Fruit fly (Drosophila melanogaster) whole organism, pupa: ENCODE measurements around the gene Or7a.
A peak's percentile ranks its signal among the peaks of the same experiment; 100 is the strongest.

Experiments
- CG10348 ChIP-seq: fragments of 200-800 bp; sonication (Bioruptor generic); IDR thresholded peaks from 2 replicates; pipeline ENCODE4 v1.3.6; 2022; ENCODE audit warnings: missing biosample characterization, missing genetic modification characterization
- CG12605 ChIP-seq: fragments of 200-800 bp; sonication (Bioruptor generic); IDR thresholded peaks from 2 replicates; pipeline ENCODE4 v1.3.6; 2022; ENCODE audit warnings: missing biosample characterization, missing genetic modification characterization
- CG13204 ChIP-seq: fragments of 200-800 bp; sonication (Bioruptor generic); optimal IDR thresholded peaks from 2 replicates; lab custom pipeline; 2018; ENCODE audit warnings: missing biosample characterization, mild to moderate bottlenecking, missing genetic modification characterization, moderate library complexity
- CG14655 ChIP-seq: fragments of 200-800 bp; sonication (Bioruptor generic); optimal IDR thresholded peaks from 3 replicates; lab custom pipeline; 2017; ENCODE audit warnings: mild to moderate bottlenecking, missing biosample characterization, missing genetic modification reagents, missing genetic modification characterization
- CG15710 ChIP-seq: fragments of 200-800 bp; sonication (Bioruptor generic); optimal IDR thresholded peaks from 2 replicates; lab custom pipeline; 2018; ENCODE audit warnings: missing biosample characterization, mild to moderate bottlenecking, missing genetic modification characterization, moderate library complexity
- CG17806 ChIP-seq: fragments of 200-800 bp; sonication (Bioruptor generic); optimal IDR thresholded peaks from 2 replicates; lab custom pipeline; 2018; ENCODE audit warnings: missing biosample characterization, mild to moderate bottlenecking, missing genetic modification characterization, moderate library complexity
- CG32121 ChIP-seq: fragments of 200-800 bp; sonication (Bioruptor generic); IDR thresholded peaks from 2 replicates; pipeline ENCODE4 v1.3.6; 2022; ENCODE audit warnings: missing biosample characterization, missing genetic modification characterization
- CG34367 ChIP-seq: fragments of 200-800 bp; sonication (Bioruptor generic); optimal IDR thresholded peaks from 2 replicates; lab custom pipeline; 2018; ENCODE audit warnings: missing biosample characterization, mild to moderate bottlenecking, missing genetic modification characterization
- CG4496 ChIP-seq: fragments of 200-800 bp; sonication (Bioruptor generic); IDR thresholded peaks from 3 replicates; pipeline ENCODE4 v1.3.6; 2022; ENCODE audit warnings: missing biosample characterization, missing genetic modification characterization
- CG8159 ChIP-seq: fragments of 200-800 bp; sonication (Bioruptor generic); optimal IDR thresholded peaks from 3 replicates; lab custom pipeline; 2018; ENCODE audit warnings: missing biosample characterization, mild to moderate bottlenecking, missing genetic modification characterization, moderate library complexity
- CG8301 ChIP-seq: fragments of 200-800 bp; sonication (Bioruptor generic); optimal IDR thresholded peaks from 2 replicates; lab custom pipeline; 2018; ENCODE audit warnings: missing biosample characterization, mild to moderate bottlenecking, missing genetic modification characterization
- CG9948 ChIP-seq: fragments of 200-800 bp; sonication (Bioruptor generic); optimal IDR thresholded peaks from 2 replicates; lab custom pipeline; 2018; ENCODE audit warnings: missing biosample characterization, mild to moderate bottlenecking, missing genetic modification characterization, moderate library complexity
- D1 ChIP-seq: fragments of 200-800 bp; sonication (Bioruptor generic); optimal IDR thresholded peaks from 2 replicates; lab custom pipeline; 2018; ENCODE audit warnings: missing biosample characterization, mild to moderate bottlenecking, missing genetic modification characterization, moderate library complexity
- EcR ChIP-seq: fragments of 200-800 bp; sonication (Bioruptor generic); optimal IDR thresholded peaks from 3 replicates; lab custom pipeline; 2019; ENCODE audit warnings: missing biosample characterization, missing genetic modification characterization, mild to moderate bottlenecking, moderate library complexity, missing genetic modification reagents
- Ets98B ChIP-seq: fragments of 200-800 bp; sonication (Bioruptor generic); IDR thresholded peaks from 2 replicates; pipeline ENCODE4 v1.3.6; 2022; ENCODE audit warnings: missing biosample characterization, missing genetic modification characterization
- Pif1A ChIP-seq: fragments of 200-800 bp; sonication (Bioruptor generic); optimal IDR thresholded peaks from 3 replicates; lab custom pipeline; 2016; ENCODE audit warnings: missing biosample characterization, missing genetic modification characterization
- Pif1B ChIP-seq: fragments of 200-800 bp; sonication (Bioruptor generic); optimal IDR thresholded peaks from 3 replicates; lab custom pipeline; 2016; ENCODE audit warnings: missing biosample characterization, missing genetic modification characterization
- Snoo ChIP-seq: fragments of 200-800 bp; sonication (Bioruptor generic); optimal IDR thresholded peaks from 3 replicates; lab custom pipeline; 2017; ENCODE audit warnings: missing biosample characterization, mild to moderate bottlenecking, missing genetic modification characterization, inconsistent platforms
- fd96Ca ChIP-seq: fragments of 200-800 bp; sonication (Bioruptor generic); IDR thresholded peaks from 3 replicates; pipeline ENCODE4 v1.3.6; 2022; ENCODE audit warnings: missing biosample characterization, missing genetic modification characterization
- gl ChIP-seq: fragments of 200-800 bp; sonication (Bioruptor generic); optimal IDR thresholded peaks from 2 replicates; lab custom pipeline; 2018; ENCODE audit warnings: missing biosample characterization, mild to moderate bottlenecking, missing genetic modification characterization
- rn ChIP-seq: fragments of 200-800 bp; sonication (Bioruptor generic); IDR thresholded peaks from 2 replicates; pipeline ENCODE4 v1.3.6; 2022; ENCODE audit warnings: missing biosample characterization, missing genetic modification characterization

Gene Or7a

dm6 chrX:8152718-8153117 lies 12.8 kb downstream of the Or7a start, which contains the start of gene CG18262:
CG18262 (plus strand) TSS chrX:8152948.
- 0 out of 3 replicates have a peak, but pooled peaks have one; percentile 19 for TF ChIP-seq fd96Ca (GFP tag; lab: Robert Waterston, UW)
- no peak for TF ChIP-seq CG12605 (GFP tag; lab: Robert Waterston, UW)
- no peak for TF ChIP-seq CG13204 (GFP tag; lab: Kevin White, UChicago)

- TF ChIP-seq D1 (no peak), CG8301 (tag; lab: Kevin White, UChicago) (no peak), CG15710 (tag; lab: Kevin White, UChicago) (no peak), Ets98B (no peak), CG34367 (no peak), EcR (GFP tag; lab: Kevin White, UChicago) (no peak), Snoo (no peak)
Measured at dm6 chrX:8152077-8152476, 13.4 kb downstream of the Or7a start, which contains the start of gene Gbeta5. Gbeta5 (minus strand) TSS chrX:8152275.

- TF ChIP-seq CG17806: no peak
- TF ChIP-seq CG8301 (tag; lab: Kevin White, UChicago): no peak
Measured at dm6 chrX:8148556-8148955, 17.0 kb downstream of the Or7a start, which contains the start of gene CG10959. CG10959 (plus strand) TSS chrX:8148783.

dm6 chrX:8147649-8148048 lies 17.9 kb downstream of the Or7a start, which contains the start of gene CG15336:
CG15336 (plus strand) TSS chrX:8147949.
- TF ChIP-seq CG8301 (tag; lab: Kevin White, UChicago): no peak
- TF ChIP-seq CG17806: no peak
- no peak for TF ChIP-seq CG9948 (tag; lab: Kevin White, UChicago)
- TF ChIP-seq CG8159 (tag; lab: Kevin White, UChicago): no peak
- TF ChIP-seq CG4496 (GFP tag; lab: Robert Waterston, UW): no peak
- TF ChIP-seq fd96Ca (GFP tag; lab: Robert Waterston, UW): no peak
- no peak for TF ChIP-seq CG10348 (GFP tag; lab: Robert Waterston, UW)
- no peak for TF ChIP-seq EcR (GFP tag; lab: Kevin White, UChicago)
- TF ChIP-seq CG13204 (GFP tag; lab: Kevin White, UChicago): no peak
- TF ChIP-seq CG32121 (GFP tag; lab: Robert Waterston, UW): no peak
- no peak for TF ChIP-seq rn (GFP tag; lab: Robert Waterston, UW)
- TF ChIP-seq Snoo: no peak
- TF ChIP-seq D1: no peak
- TF ChIP-seq CG34367: no peak
- no peak for TF ChIP-seq Pif1A
- TF ChIP-seq CG15710 (tag; lab: Kevin White, UChicago): no peak
- no peak for TF ChIP-seq CG12605 (GFP tag; lab: Robert Waterston, UW)
- no peak for TF ChIP-seq gl (tag; lab: Kevin White, UChicago)
- TF ChIP-seq Pif1B (GFP tag; lab: Kevin White, UChicago): no peak
- no peak for TF ChIP-seq Ets98B

- no peak for TF ChIP-seq fd96Ca (GFP tag; lab: Robert Waterston, UW)
- no peak for TF ChIP-seq CG34367
- TF ChIP-seq CG17806: peak; percentile 2
- no peak for TF ChIP-seq Ets98B
- TF ChIP-seq CG10348 (GFP tag; lab: Robert Waterston, UW): no peak
- no peak for TF ChIP-seq CG13204 (GFP tag; lab: Kevin White, UChicago)
- no peak for TF ChIP-seq Snoo
- 0 out of 2 replicates have a peak, but pooled peaks have one; percentile 14 for TF ChIP-seq CG32121 (GFP tag; lab: Robert Waterston, UW)
- TF ChIP-seq CG4496 (GFP tag; lab: Robert Waterston, UW): no peak
- TF ChIP-seq D1: no peak
- peak; percentile 29 for TF ChIP-seq CG15710 (tag; lab: Kevin White, UChicago)
- peak; percentile 17 for TF ChIP-seq CG8159 (tag; lab: Kevin White, UChicago)
- TF ChIP-seq rn (GFP tag; lab: Robert Waterston, UW): no peak
- no peak for TF ChIP-seq Pif1B (GFP tag; lab: Kevin White, UChicago)
- no peak for TF ChIP-seq Pif1A
- no peak for TF ChIP-seq gl (tag; lab: Kevin White, UChicago)
- peak; percentile 6 for TF ChIP-seq CG9948 (tag; lab: Kevin White, UChicago)
- no peak for TF ChIP-seq CG8301 (tag; lab: Kevin White, UChicago)
- TF ChIP-seq CG14655: no peak
- TF ChIP-seq CG12605 (GFP tag; lab: Robert Waterston, UW): no peak
- no peak for TF ChIP-seq EcR (GFP tag; lab: Kevin White, UChicago)
Measured at dm6 chrX:8145501-8146157, 19.9 kb downstream of the Or7a start, which contains the start of the genes alpha-PheRS and CG2129. alpha-PheRS (minus strand) TSS chrX:8145602. CG2129 (plus strand) TSS chrX:8145839.

dm6 chrX:8143537-8143936 lies 22.0 kb downstream of the Or7a start, which contains the start of gene CG17982:
CG17982 (minus strand) TSS chrX:8143835.
- no peak for TF ChIP-seq CG13204 (GFP tag; lab: Kevin White, UChicago)
- TF ChIP-seq EcR (GFP tag; lab: Kevin White, UChicago): no peak
- TF ChIP-seq CG32121 (GFP tag; lab: Robert Waterston, UW): peak; percentile 85
- peak; percentile 81 for TF ChIP-seq CG9948 (tag; lab: Kevin White, UChicago)
- peak; percentile 87 for TF ChIP-seq Snoo
- TF ChIP-seq CG8159 (tag; lab: Kevin White, UChicago): peak; percentile 88
- TF ChIP-seq CG10348 (GFP tag; lab: Robert Waterston, UW): peak; percentile 18; the same call in 1 of the 2 replicates
- TF ChIP-seq CG4496 (GFP tag; lab: Robert Waterston, UW): peak; percentile 93
- peak; percentile 75 for TF ChIP-seq gl (tag; lab: Kevin White, UChicago)
- peak; percentile 87 for TF ChIP-seq fd96Ca (GFP tag; lab: Robert Waterston, UW)
- TF ChIP-seq D1: no peak
- TF ChIP-seq Pif1A: peak; percentile 94
- peak; percentile 87 for TF ChIP-seq CG15710 (tag; lab: Kevin White, UChicago)
- TF ChIP-seq CG8301 (tag; lab: Kevin White, UChicago): peak; percentile 83
- peak; percentile 60 for TF ChIP-seq rn (GFP tag; lab: Robert Waterston, UW)
- TF ChIP-seq CG14655: no peak
- TF ChIP-seq CG17806: peak; percentile 89
- peak; percentile 66 for TF ChIP-seq CG12605 (GFP tag; lab: Robert Waterston, UW)
- TF ChIP-seq Pif1B (GFP tag; lab: Kevin White, UChicago): peak; percentile 93
- TF ChIP-seq CG34367: peak; percentile 86
- peak; percentile 87 for TF ChIP-seq Ets98B
